Fruit fly (Drosophila melanogaster): ENCODE results near the gene Tsp29Fa.

The Tsp29Fa gene

dm6 chr2L:8951184-8951934 is 17.6 kb downstream of the Tsp29Fa start, which contains the start of gene C1GalTA:
Gene C1GalTA, minus strand, starts transcription at chr2L:8951216.
- peak; percentile 72 for TF ChIP-seq EcR (GFP tag; optimal IDR thresholded peaks at IDR 0.05)
- peak; percentile 97 for TF ChIP-seq Snoo (tag; optimal IDR thresholded peaks at IDR 0.05)
- peak; percentile 96 for TF ChIP-seq CG32121 (GFP tag; IDR thresholded peaks at IDR 0.05)
- TF ChIP-seq gl (tag; optimal IDR thresholded peaks at IDR 0.05) = peak; percentile 92
- TF ChIP-seq CG4496 (GFP tag; IDR thresholded peaks at IDR 0.05) = peak; percentile 93
- TF ChIP-seq CG10348 (GFP tag; IDR thresholded peaks at IDR 0.05) = peak; percentile 88; the same call in 1 of the 2 replicates
- TF ChIP-seq CG9948 (tag; optimal IDR thresholded peaks at IDR 0.05) = peak; percentile 100
- no peak for TF ChIP-seq fd96Ca (GFP tag; IDR thresholded peaks at IDR 0.05)
- TF ChIP-seq CG8159 (tag; optimal IDR thresholded peaks at IDR 0.05) = peak; percentile 100
- peak; percentile 100 for TF ChIP-seq CG15710 (tag; optimal IDR thresholded peaks at IDR 0.05)
- TF ChIP-seq Pif1B (GFP tag; optimal IDR thresholded peaks at IDR 0.05) = peak; percentile 93
- peak; percentile 99 for TF ChIP-seq CG8301 (tag; optimal IDR thresholded peaks at IDR 0.05)
- peak; percentile 100 for TF ChIP-seq D1 (tag; optimal IDR thresholded peaks at IDR 0.05)
- TF ChIP-seq Ets98B (GFP tag; IDR thresholded peaks at IDR 0.05) = peak; percentile 88
- TF ChIP-seq CG13204 (GFP tag; optimal IDR thresholded peaks at IDR 0.05) = peak; percentile 92
- TF ChIP-seq CG17806 (tag; optimal IDR thresholded peaks at IDR 0.05) = peak; percentile 99
- peak; percentile 99 for TF ChIP-seq CG14655 (GFP tag; optimal IDR thresholded peaks at IDR 0.05)
- TF ChIP-seq Pif1A (GFP tag; optimal IDR thresholded peaks at IDR 0.05) = peak; percentile 87
- peak; percentile 95 for TF ChIP-seq CG12605 (GFP tag; IDR thresholded peaks at IDR 0.05)
- peak; percentile 94 for TF ChIP-seq rn (GFP tag; IDR thresholded peaks at IDR 0.05)
- peak; percentile 98 for TF ChIP-seq CG34367 (tag; optimal IDR thresholded peaks at IDR 0.05)

dm6 chr2L:8952194-8953037 is 18.7 kb downstream of the Tsp29Fa start:
- peak; percentile 74 for TF ChIP-seq CG32121 (GFP tag; IDR thresholded peaks at IDR 0.05)
- peak; percentile 79 for TF ChIP-seq Ets98B (GFP tag; IDR thresholded peaks at IDR 0.05)
- TF ChIP-seq D1 (tag; optimal IDR thresholded peaks at IDR 0.05) = peak; percentile 75
- no peak for TF ChIP-seq gl (tag; optimal IDR thresholded peaks at IDR 0.05)
- no peak for TF ChIP-seq CG34367 (tag; optimal IDR thresholded peaks at IDR 0.05)
- TF ChIP-seq Snoo (tag; optimal IDR thresholded peaks at IDR 0.05) = no peak
- peak; percentile 78 for TF ChIP-seq CG4496 (GFP tag; IDR thresholded peaks at IDR 0.05)
- TF ChIP-seq CG14655 (GFP tag; optimal IDR thresholded peaks at IDR 0.05) = peak; percentile 60
- TF ChIP-seq CG9948 (tag; optimal IDR thresholded peaks at IDR 0.05) = peak; percentile 17
- peak; percentile 36 for TF ChIP-seq CG8159 (tag; optimal IDR thresholded peaks at IDR 0.05)
- peak; percentile 67 for TF ChIP-seq CG12605 (GFP tag; IDR thresholded peaks at IDR 0.05)
- peak; percentile 52 for TF ChIP-seq CG8301 (tag; optimal IDR thresholded peaks at IDR 0.05)
- no peak for TF ChIP-seq rn (GFP tag; IDR thresholded peaks at IDR 0.05)
- no peak for TF ChIP-seq CG13204 (GFP tag; optimal IDR thresholded peaks at IDR 0.05)
- TF ChIP-seq Pif1A (GFP tag; optimal IDR thresholded peaks at IDR 0.05) = peak; percentile 60
- peak; percentile 41 for TF ChIP-seq CG17806 (tag; optimal IDR thresholded peaks at IDR 0.05)
- TF ChIP-seq fd96Ca (GFP tag; IDR thresholded peaks at IDR 0.05) = no peak; the same call in 1 of the 3 replicates
- peak; percentile 29 for TF ChIP-seq EcR (GFP tag; optimal IDR thresholded peaks at IDR 0.05)
- TF ChIP-seq CG15710 (tag; optimal IDR thresholded peaks at IDR 0.05) = peak; percentile 40
- TF ChIP-seq CG10348 (GFP tag; IDR thresholded peaks at IDR 0.05) = no peak
- TF ChIP-seq Pif1B (GFP tag; optimal IDR thresholded peaks at IDR 0.05) = peak; percentile 23

dm6 chr2L:8955597-8956335 is 22.0 kb downstream of the Tsp29Fa start:
- TF ChIP-seq CG4496 (GFP tag; IDR thresholded peaks at IDR 0.05) (no peak), Pif1B (GFP tag; optimal IDR thresholded peaks at IDR 0.05) (no peak), CG14655 (GFP tag; optimal IDR thresholded peaks at IDR 0.05) (no peak), CG34367 (tag; optimal IDR thresholded peaks at IDR 0.05) (no peak), CG8301 (tag; optimal IDR thresholded peaks at IDR 0.05) (no peak)

- TF ChIP-seq Snoo (tag; optimal IDR thresholded peaks at IDR 0.05) = no peak
- TF ChIP-seq CG8159 (tag; optimal IDR thresholded peaks at IDR 0.05) = no peak
- TF ChIP-seq fd96Ca (GFP tag; IDR thresholded peaks at IDR 0.05) = no peak
- TF ChIP-seq rn (GFP tag; IDR thresholded peaks at IDR 0.05) = no peak
- no peak for TF ChIP-seq CG8301 (tag; optimal IDR thresholded peaks at IDR 0.05)
- no peak for TF ChIP-seq D1 (tag; optimal IDR thresholded peaks at IDR 0.05)
- TF ChIP-seq CG12605 (GFP tag; IDR thresholded peaks at IDR 0.05) = no peak
- no peak for TF ChIP-seq Ets98B (GFP tag; IDR thresholded peaks at IDR 0.05)
- TF ChIP-seq Pif1B (GFP tag; optimal IDR thresholded peaks at IDR 0.05) = no peak
- TF ChIP-seq EcR (GFP tag; optimal IDR thresholded peaks at IDR 0.05) = no peak
- TF ChIP-seq CG34367 (tag; optimal IDR thresholded peaks at IDR 0.05) = no peak
- TF ChIP-seq CG4496 (GFP tag; IDR thresholded peaks at IDR 0.05) = no peak
- TF ChIP-seq CG10348 (GFP tag; IDR thresholded peaks at IDR 0.05) = no peak
Observed at dm6 chr2L:8956336-8956726, 22.6 kb downstream of the Tsp29Fa start.

- TF ChIP-seq CG34367 (tag; optimal IDR thresholded peaks at IDR 0.05) = no peak
- no peak for TF ChIP-seq CG10348 (GFP tag; IDR thresholded peaks at IDR 0.05)
- TF ChIP-seq rn (GFP tag; IDR thresholded peaks at IDR 0.05) = no peak
Observed at dm6 chr2L:8957152-8957551, 23.4 kb downstream of the Tsp29Fa start.
